Worm (Caenorhabditis elegans) whole organism, L3 larva: ENCODE measurements around the gene hsp-110.

Source experiments
- R02D3.7 ChIP-seq: fragments of 150-350 bp; optimal IDR thresholded peaks from 2 replicates; lab custom pipeline; 2014; ENCODE audit warnings: missing biosample characterization, missing genetic modification characterization
- ZK546.5 ChIP-seq: sonication (generic microtip); optimal IDR thresholded peaks from 2 replicates; lab custom pipeline; 2017; ENCODE audit warnings: missing biosample characterization, missing genetic modification characterization
- aly-2 ChIP-seq: fragments of 150-350 bp; optimal IDR thresholded peaks from 2 replicates; lab custom pipeline; 2014; ENCODE audit warnings: missing biosample characterization, missing genetic modification characterization
- ama-1 ChIP-seq: fragments of 150-350 bp; optimal IDR thresholded peaks from 2 replicates; lab custom pipeline; 2018
- ceh-16 ChIP-seq: sonication (generic microtip); optimal IDR thresholded peaks from 2 replicates; lab custom pipeline; 2017; ENCODE audit warnings: missing biosample characterization, missing genetic modification characterization
- ceh-28 ChIP-seq: fragments of 150-350 bp; optimal IDR thresholded peaks from 2 replicates; lab custom pipeline; 2014; ENCODE audit warnings: missing biosample characterization, missing genetic modification reagents, missing genetic modification characterization
- ceh-82 ChIP-seq: fragments of 150-350 bp; optimal IDR thresholded peaks from 2 replicates; lab custom pipeline; 2014; ENCODE audit warnings: missing biosample characterization, missing genetic modification characterization
- ceh-9 ChIP-seq: sonication (generic microtip); optimal IDR thresholded peaks from 2 replicates; lab custom pipeline; 2018; ENCODE audit warnings: missing biosample characterization, missing genetic modification characterization
- daf-12 ChIP-seq: fragments of 150-350 bp; optimal IDR thresholded peaks from 2 replicates; lab custom pipeline; 2014; ENCODE audit warnings: missing biosample characterization, missing genetic modification reagents, missing genetic modification characterization
- egl-27 ChIP-seq: sonication (generic microtip); optimal IDR thresholded peaks from 4 replicates; lab custom pipeline; 2017; ENCODE audit warnings: missing biosample characterization, missing genetic modification reagents, missing genetic modification characterization
- egl-5 ChIP-seq: fragments of 150-350 bp; optimal IDR thresholded peaks from 2 replicates; lab custom pipeline; 2017; ENCODE audit warnings: missing biosample characterization, missing genetic modification reagents, missing genetic modification characterization, inconsistent platforms
- elt-1 ChIP-seq: fragments of 150-350 bp; optimal IDR thresholded peaks from 2 replicates; lab custom pipeline; 2014; ENCODE audit warnings: missing biosample characterization, missing genetic modification characterization
- elt-2 ChIP-seq: sonication (generic microtip); optimal IDR thresholded peaks from 2 replicates; lab custom pipeline; 2016; ENCODE audit warnings: missing genetic modification reagents, mild to moderate bottlenecking, missing genetic modification characterization, missing compliant biosample characterization
- elt-3 ChIP-seq, 3 experiments: fragments of 150-350 bp in 1 of 3; sonication (generic microtip) in 2 of 3; optimal IDR thresholded peaks; 2 replicates in 2 of 3; 4 replicates in 1 of 3; lab custom pipeline; 2014 to 2017; ENCODE audit warnings: missing biosample characterization in 3 of 3, missing genetic modification characterization in 3 of 3
- eor-1 ChIP-seq, 2 experiments: fragments of 150-350 bp; optimal IDR thresholded peaks; 2 replicates each; lab custom pipeline; 2014 to 2018; ENCODE audit warnings: missing biosample characterization in 2 of 2, missing genetic modification characterization in 2 of 2
- fkh-10 ChIP-seq: sonication (generic microtip); optimal IDR thresholded peaks from 2 replicates; lab custom pipeline; 2017; ENCODE audit warnings: missing biosample characterization, missing genetic modification reagents, missing genetic modification characterization
- hmg-11 ChIP-seq: sonication (generic microtip); optimal IDR thresholded peaks from 2 replicates; lab custom pipeline; 2016; ENCODE audit warnings: missing genetic modification characterization, missing compliant biosample characterization
- jun-1 ChIP-seq: fragments of 150-350 bp; optimal IDR thresholded peaks from 2 replicates; lab custom pipeline; 2014; ENCODE audit warnings: missing biosample characterization, missing genetic modification reagents, missing genetic modification characterization
- lin-15B ChIP-seq: fragments of 150-350 bp; optimal IDR thresholded peaks from 2 replicates; lab custom pipeline; 2014; ENCODE audit warnings: missing biosample characterization, missing genetic modification characterization
- lin-39 ChIP-seq: fragments of 150-350 bp; optimal IDR thresholded peaks from 2 replicates; lab custom pipeline; 2018; ENCODE audit warnings: missing biosample characterization, missing genetic modification reagents, missing genetic modification characterization
- mdl-1 ChIP-seq: fragments of 150-350 bp; optimal IDR thresholded peaks from 2 replicates; lab custom pipeline; 2014; ENCODE audit warnings: missing biosample characterization, missing genetic modification characterization
- mml-1 ChIP-seq: fragments of 150-350 bp; sonication (generic microtip); optimal IDR thresholded peaks from 3 replicates; lab custom pipeline; 2014; ENCODE audit warnings: missing biosample characterization, missing genetic modification characterization
- nfya-1 ChIP-seq: sonication (generic microtip); optimal IDR thresholded peaks from 2 replicates; lab custom pipeline; 2017; ENCODE audit warnings: missing genetic modification characterization, mild to moderate bottlenecking, missing compliant biosample characterization, antibody characterized with exemption, moderate library complexity; ENCODE audit not compliant: insufficient read depth
- nhr-11 ChIP-seq: fragments of 150-350 bp; optimal IDR thresholded peaks from 2 replicates; lab custom pipeline; 2014; ENCODE audit warnings: missing biosample characterization, missing genetic modification characterization
- nhr-12 ChIP-seq: fragments of 150-350 bp; optimal IDR thresholded peaks from 2 replicates; lab custom pipeline; 2014; ENCODE audit warnings: missing biosample characterization, missing genetic modification characterization
- nhr-23 ChIP-seq: fragments of 150-350 bp; optimal IDR thresholded peaks from 2 replicates; lab custom pipeline; 2014; ENCODE audit warnings: missing biosample characterization, missing genetic modification reagents, missing genetic modification characterization
- nhr-237 ChIP-seq: fragments of 150-350 bp; optimal IDR thresholded peaks from 2 replicates; lab custom pipeline; 2014; ENCODE audit warnings: missing biosample characterization, missing genetic modification characterization
- nhr-28 ChIP-seq: fragments of 150-350 bp; optimal IDR thresholded peaks from 2 replicates; lab custom pipeline; 2014; ENCODE audit warnings: missing biosample characterization, missing genetic modification characterization
- nhr-43 ChIP-seq: sonication (generic microtip); optimal IDR thresholded peaks from 2 replicates; lab custom pipeline; 2016; ENCODE audit warnings: mild to moderate bottlenecking, missing genetic modification characterization, missing compliant biosample characterization; ENCODE audit not compliant: poor library complexity, severe bottlenecking
- nhr-67 ChIP-seq: fragments of 150-350 bp; optimal IDR thresholded peaks from 2 replicates; lab custom pipeline; 2014; ENCODE audit warnings: missing biosample characterization, missing genetic modification characterization
- nhr-76 ChIP-seq: fragments of 150-350 bp; sonication (generic microtip); optimal IDR thresholded peaks from 5 replicates; lab custom pipeline; 2014; ENCODE audit warnings: missing biosample characterization, missing genetic modification characterization
- pha-4 ChIP-seq: fragments of 150-350 bp; optimal IDR thresholded peaks from 2 replicates; lab custom pipeline; 2014; ENCODE audit warnings: missing biosample characterization, missing genetic modification reagents, missing genetic modification characterization
- sea-2 ChIP-seq: fragments of 150-350 bp; sonication (generic microtip); optimal IDR thresholded peaks from 4 replicates; lab custom pipeline; 2014; ENCODE audit warnings: missing biosample characterization, missing genetic modification reagents, missing genetic modification characterization
- skn-1 ChIP-seq: fragments of 150-350 bp; optimal IDR thresholded peaks from 2 replicates; lab custom pipeline; 2014; ENCODE audit warnings: missing biosample characterization, missing genetic modification characterization
- snpc-4 ChIP-seq: fragments of 150-350 bp; optimal IDR thresholded peaks from 2 replicates; lab custom pipeline; 2014; ENCODE audit warnings: missing biosample characterization, missing genetic modification characterization
- tbx-2 ChIP-seq: sonication (generic microtip); optimal IDR thresholded peaks from 2 replicates; lab custom pipeline; 2016; ENCODE audit warnings: mild to moderate bottlenecking, missing genetic modification characterization, missing compliant biosample characterization
- unc-39 ChIP-seq: sonication (generic microtip); optimal IDR thresholded peaks from 4 replicates; lab custom pipeline; 2017; ENCODE audit warnings: missing biosample characterization, missing genetic modification characterization
- unc-62 ChIP-seq: fragments of 150-350 bp; sonication (generic microtip); optimal IDR thresholded peaks from 4 replicates; lab custom pipeline; 2014; ENCODE audit warnings: missing biosample characterization, missing genetic modification reagents, missing genetic modification characterization
- zag-1 ChIP-seq: fragments of 150-350 bp; optimal IDR thresholded peaks from 2 replicates; lab custom pipeline; 2014; ENCODE audit warnings: missing biosample characterization, missing genetic modification characterization
- ztf-4 ChIP-seq: fragments of 150-350 bp; optimal IDR thresholded peaks from 2 replicates; lab custom pipeline; 2014; ENCODE audit warnings: missing biosample characterization, missing genetic modification characterization

hsp-110 gene

DNA sequence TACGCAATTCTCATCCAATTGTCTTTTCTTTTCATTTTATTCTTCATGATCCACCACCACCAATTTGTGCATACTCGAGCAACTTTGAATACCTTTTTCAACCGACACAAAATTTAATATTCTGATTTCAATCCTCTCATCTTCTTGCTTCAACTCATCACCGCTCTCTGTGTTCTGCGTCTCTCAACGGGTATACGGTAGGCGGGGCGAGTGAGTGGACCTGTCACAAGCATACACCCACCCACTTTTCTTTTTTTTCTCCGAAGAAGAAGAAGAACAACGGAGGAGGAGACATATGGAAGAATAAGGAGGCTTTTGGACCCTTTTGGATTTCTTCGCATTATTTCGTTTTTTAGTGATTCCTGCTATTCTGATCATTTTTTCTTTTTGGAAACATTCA is 14.7 kb upstream of the hsp-110 start:
- peak; percentile 99 for TF ChIP-seq nfya-1 (tag; lab: Kevin White, UChicago)
- no peak for TF ChIP-seq sea-2

DNA sequence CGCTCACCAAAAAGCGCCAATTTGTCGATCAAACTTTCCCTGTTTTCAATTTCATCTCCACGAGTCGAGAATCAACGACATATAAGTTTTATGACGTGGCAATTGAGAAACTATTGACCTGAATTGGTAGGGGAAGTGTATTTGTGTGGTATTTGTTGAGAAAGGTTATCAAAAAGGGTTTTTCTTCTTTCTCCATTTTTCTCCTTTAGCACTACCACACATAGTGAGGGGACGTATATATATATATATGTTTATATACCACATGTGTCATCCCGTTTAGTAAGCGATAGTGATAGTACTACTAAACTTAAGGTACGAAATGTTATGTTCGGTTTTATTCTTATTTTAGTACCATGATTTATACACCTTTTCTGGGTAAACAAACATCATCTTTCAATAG is 10.9 kb upstream of the hsp-110 start:
- TF ChIP-seq elt-2 (tag; lab: Kevin White, UChicago) (no peak), jun-1 (tag; lab: Kevin White, UChicago) (no peak), lin-15B (tag; lab: Kevin White, UChicago) (no peak), nhr-43 (no peak), tbx-2 (tag; lab: Kevin White, UChicago) (no peak), zag-1 (tag; lab: Kevin White, UChicago) (no peak), ceh-16 (tag; lab: Kevin White, UChicago) (no peak), ZK546.5 (tag; lab: Kevin White, UChicago) (no peak), ceh-28 (tag; lab: Kevin White, UChicago) (no peak), sea-2 (no peak), egl-27 (tag; lab: Kevin White, UChicago) (no peak), fkh-10 (GFP tag; lab: Kevin White, UChicago) (no peak), hmg-11 (no peak), mdl-1 (tag; lab: Kevin White, UChicago) (no peak)
- TF ChIP-seq, all 47 proteins: peak for 0

DNA sequence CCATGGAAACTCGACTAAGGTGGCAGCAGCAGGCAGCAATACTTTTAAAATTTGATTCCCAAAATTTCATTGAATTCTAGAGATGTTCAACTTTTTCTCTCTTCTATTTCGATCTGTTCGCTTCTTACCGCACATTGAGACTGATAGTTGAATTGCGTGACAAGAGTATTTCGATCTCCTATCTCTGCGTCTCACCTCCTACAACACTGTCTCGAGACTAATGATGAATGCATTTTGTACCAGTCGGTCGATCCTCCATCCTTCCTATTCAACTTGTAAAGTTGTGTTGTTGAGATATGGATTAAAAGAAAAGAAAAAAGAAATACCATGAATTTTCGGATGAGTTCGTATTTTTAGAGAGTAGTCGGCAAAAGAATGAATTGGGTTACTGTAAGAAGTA is 4.5 kb upstream of the hsp-110 start:
- TF ChIP-seq snpc-4 (tag; lab: Kevin White, UChicago) = no peak
- TF ChIP-seq unc-62 (GFP tag; lab: Kevin White, UChicago) = no peak
- no peak for TF ChIP-seq nhr-237 (tag; lab: Kevin White, UChicago)
- no peak for TF ChIP-seq mml-1
- no peak for TF ChIP-seq ceh-9 (tag; lab: Kevin White, UChicago)
- peak; percentile 52 for TF ChIP-seq lin-39 (tag; lab: Kevin White, UChicago)
- TF ChIP-seq nhr-11 (tag; lab: Kevin White, UChicago) = no peak
- TF ChIP-seq egl-27 (tag; lab: Kevin White, UChicago) = no peak

DNA sequence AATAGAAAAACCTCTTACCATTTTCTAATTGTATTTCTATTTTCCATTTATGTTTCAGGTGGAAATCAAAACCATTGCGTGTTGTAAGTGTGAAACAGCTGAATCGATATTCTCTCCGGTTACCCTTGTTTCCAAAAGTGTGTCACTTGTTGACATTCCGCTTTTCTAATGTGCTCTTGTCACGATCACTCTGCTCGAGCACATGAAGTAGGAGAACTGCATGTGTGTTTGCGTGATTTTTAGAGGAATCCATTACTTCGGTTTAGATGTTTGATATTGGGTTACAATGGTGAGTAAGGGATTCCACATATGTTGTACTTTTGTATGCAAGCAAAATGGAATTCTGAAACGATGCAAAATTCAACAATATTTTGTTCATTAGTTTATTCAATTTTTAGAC is 3.8 kb upstream of the hsp-110 start:
- TF ChIP-seq unc-39 (tag; lab: Kevin White, UChicago) (no peak), lin-39 (tag; lab: Kevin White, UChicago) (peak; percentile 57), pha-4 (tag; lab: Kevin White, UChicago) (peak; percentile 67)

DNA sequence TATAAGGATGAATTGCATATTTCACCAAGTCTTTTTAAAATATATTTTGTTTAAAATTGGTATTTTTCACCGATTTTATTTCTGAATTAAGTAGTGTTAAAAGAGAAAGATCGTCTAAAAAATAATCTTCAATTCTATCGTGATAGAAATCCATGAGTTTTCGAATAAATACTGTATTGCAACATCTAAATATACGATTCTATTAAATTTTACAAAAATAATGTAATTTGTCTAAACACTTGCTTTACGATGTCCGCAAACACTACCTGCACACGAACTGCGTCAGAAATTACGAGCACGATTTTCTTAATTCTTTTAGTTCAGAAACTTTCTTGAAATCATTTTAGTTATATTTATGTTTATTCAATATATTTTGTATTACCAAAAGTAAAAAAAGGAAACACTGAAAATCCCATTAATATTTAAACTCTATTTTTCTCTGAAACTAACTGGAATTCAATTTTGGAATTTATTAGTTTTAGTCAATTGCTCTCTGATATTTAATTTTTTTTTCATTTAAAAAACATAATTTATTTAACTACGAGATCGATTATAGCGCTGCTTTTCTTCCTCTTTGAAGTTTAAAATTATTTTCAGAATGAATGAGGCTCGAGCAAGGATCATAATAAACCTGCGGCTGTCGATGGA is 2.6 kb upstream of the hsp-110 start, which contains the start of gene mrpl-32:
mrpl-32 (plus strand) TSS at position 598 of the 648 bp plus-strand sequence.
- TF ChIP-seq snpc-4 (tag; lab: Kevin White, UChicago) = no peak
- no peak for TF ChIP-seq aly-2 (tag; lab: Kevin White, UChicago)
- TF ChIP-seq nhr-43 = no peak
- peak; percentile 12 for TF ChIP-seq nfya-1 (tag; lab: Kevin White, UChicago)
- no peak for TF ChIP-seq elt-1
- TF ChIP-seq pha-4 (tag; lab: Kevin White, UChicago) = peak; percentile 51
- peak; percentile 24 for TF ChIP-seq elt-2 (tag; lab: Kevin White, UChicago)
- peak; percentile 82 for TF ChIP-seq ama-1 (lab: Kevin White, UChicago)
- TF ChIP-seq fkh-10 (GFP tag; lab: Kevin White, UChicago) = no peak

DNA sequence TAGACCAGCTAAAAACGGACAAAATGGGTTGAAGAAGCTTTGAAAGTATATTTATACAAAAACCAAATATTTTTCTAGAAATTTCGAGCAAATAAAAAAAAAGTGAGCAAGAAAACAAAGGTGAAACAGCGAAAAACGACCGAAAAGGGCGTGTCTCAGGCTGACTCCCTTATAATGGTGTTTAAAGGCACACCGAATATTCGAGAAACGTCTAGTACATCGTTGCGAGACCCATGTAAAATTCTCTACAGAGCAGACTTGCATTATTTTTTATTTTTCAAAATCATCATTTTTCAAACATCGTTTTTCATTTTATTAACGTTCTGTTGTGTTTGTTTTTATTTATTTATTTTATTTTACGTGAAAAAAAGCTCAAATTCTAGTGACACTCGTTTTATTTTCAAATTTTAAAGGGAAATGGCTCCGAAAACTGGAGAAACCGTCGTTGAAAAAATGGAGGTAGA is 263 bp upstream of the hsp-110 start, which contains the start of gene rpn-3:
rpn-3 (plus strand) TSS at position 414 of the 464 bp plus-strand sequence.
- TF ChIP-seq mdl-1 (tag; lab: Kevin White, UChicago) = no peak
- TF ChIP-seq ama-1 (lab: Kevin White, UChicago) = peak; percentile 93
- TF ChIP-seq R02D3.7 (tag; lab: Kevin White, UChicago) = peak; percentile 88
- TF ChIP-seq mml-1 = peak; percentile 59
- peak in 1 of 3 experiments; percentile 19 for TF ChIP-seq elt-3 (tag; optimal IDR thresholded peaks at IDR 0.05; lab: Kevin White, UChicago)
- no peak for TF ChIP-seq nhr-67
- TF ChIP-seq ZK546.5 (tag; lab: Kevin White, UChicago) = peak; percentile 43
- TF ChIP-seq egl-5 (tag; lab: Kevin White, UChicago) = peak; percentile 80
- peak; percentile 65 for TF ChIP-seq ztf-4 (tag; lab: Kevin White, UChicago)
- TF ChIP-seq lin-39 (tag; lab: Kevin White, UChicago) = peak; percentile 93
- TF ChIP-seq ceh-82 (tag; lab: Kevin White, UChicago) = peak; percentile 72
- no peak for TF ChIP-seq ceh-9 (tag; lab: Kevin White, UChicago)
- no peak for TF ChIP-seq nhr-12 (tag; lab: Kevin White, UChicago)
- TF ChIP-seq tbx-2 (tag; lab: Kevin White, UChicago) = peak; percentile 82
- TF ChIP-seq nhr-76 = peak; percentile 79
- TF ChIP-seq skn-1 = peak; percentile 100
- no peak for TF ChIP-seq daf-12 (tag; lab: Kevin White, UChicago)
- peak in 1 of 2 experiments; percentile 89 for TF ChIP-seq eor-1 (tag; optimal IDR thresholded peaks at IDR 0.05; lab: Kevin White, UChicago)
- TF ChIP-seq nhr-23 (tag; lab: Kevin White, UChicago) = peak; percentile 98
- peak; percentile 94 for TF ChIP-seq fkh-10 (GFP tag; lab: Kevin White, UChicago)
- TF ChIP-seq snpc-4 (tag; lab: Kevin White, UChicago) = peak; percentile 83
- peak; percentile 100 for TF ChIP-seq pha-4 (tag; lab: Kevin White, UChicago)
- peak; percentile 45 for TF ChIP-seq ceh-16 (tag; lab: Kevin White, UChicago)
- peak; percentile 70 for TF ChIP-seq elt-2 (tag; lab: Kevin White, UChicago)
- TF ChIP-seq nhr-28 = peak; percentile 47
